Fruit fly (Drosophila melanogaster) whole organism, embryonic: ENCODE data around the gene CG18265.

Source experiments
- B-H2 ChIP-seq: fragments of 200-800 bp; sonication (Bioruptor generic); optimal IDR thresholded peaks from 2 replicates; lab custom pipeline; 2018; ENCODE audit warnings: missing biosample characterization, mild to moderate bottlenecking, missing genetic modification characterization
- CG1024 ChIP-seq: fragments of 200-800 bp; sonication (Bioruptor generic); IDR thresholded peaks from 2 replicates; pipeline ENCODE4 v1.3.6; 2022; ENCODE audit warnings: missing biosample characterization, missing genetic modification characterization
- CG10366 ChIP-seq: fragments of 200-800 bp; sonication (Bioruptor generic); IDR thresholded peaks from 2 replicates; pipeline ENCODE4 v1.3.6; 2022; ENCODE audit warnings: missing biosample characterization, missing genetic modification characterization
- CG10543 ChIP-seq: fragments of 200-800 bp; sonication (Bioruptor generic); optimal IDR thresholded peaks from 3 replicates; lab custom pipeline; 2017; ENCODE audit warnings: missing biosample characterization, mild to moderate bottlenecking, missing genetic modification characterization, moderate library complexity
- CG11696 ChIP-seq: fragments of 200-800 bp; sonication (Bioruptor generic); IDR thresholded peaks from 2 replicates; pipeline ENCODE4 v1.3.6; 2022; ENCODE audit warnings: missing biosample characterization, missing genetic modification characterization
- CG12659 ChIP-seq: fragments of 200-800 bp; sonication (Bioruptor generic); optimal IDR thresholded peaks from 3 replicates; lab custom pipeline; 2017; ENCODE audit warnings: mild to moderate bottlenecking, missing biosample characterization, missing genetic modification reagents, missing genetic modification characterization
- CG13624 ChIP-seq: fragments of 200-800 bp; sonication (Bioruptor generic); optimal IDR thresholded peaks from 2 replicates; lab custom pipeline; 2016; ENCODE audit warnings: missing biosample characterization, missing genetic modification characterization
- CG13894 ChIP-seq: fragments of 200-800 bp; sonication (Bioruptor generic); optimal IDR thresholded peaks from 3 replicates; lab custom pipeline; 2018; ENCODE audit warnings: missing biosample characterization, mild to moderate bottlenecking, missing genetic modification characterization, moderate library complexity
- CG14014 ChIP-seq: fragments of 200-800 bp; sonication (Bioruptor generic); IDR thresholded peaks from 2 replicates; pipeline ENCODE4 v1.3.6; 2022; ENCODE audit warnings: missing biosample characterization, missing genetic modification characterization
- CG14441 ChIP-seq: fragments of 200-800 bp; sonication (Bioruptor generic); IDR thresholded peaks from 2 replicates; pipeline ENCODE4 v1.3.6; 2022; ENCODE audit warnings: missing biosample characterization, missing genetic modification characterization
- CG14860 ChIP-seq: fragments of 200-800 bp; sonication (Bioruptor generic); IDR thresholded peaks from 3 replicates; pipeline ENCODE4 v1.3.6; 2022; ENCODE audit warnings: missing biosample characterization, missing genetic modification characterization; ENCODE audit not compliant: partially characterized antibody
- CG1603 ChIP-seq: fragments of 200-800 bp; sonication (Bioruptor generic); optimal IDR thresholded peaks from 2 replicates; lab custom pipeline; 2019; ENCODE audit warnings: missing biosample characterization, mild to moderate bottlenecking, missing genetic modification characterization, moderate library complexity
- CG1792 ChIP-seq: fragments of 200-800 bp; sonication (Bioruptor generic); optimal IDR thresholded peaks from 2 replicates; lab custom pipeline; 2016; ENCODE audit warnings: missing biosample characterization, missing genetic modification characterization
- CG18599 ChIP-seq: fragments of 200-800 bp; sonication (Bioruptor generic); optimal IDR thresholded peaks from 3 replicates; lab custom pipeline; 2017; ENCODE audit warnings: missing biosample characterization, missing genetic modification characterization, mild to moderate bottlenecking, moderate library complexity, missing genetic modification reagents
- CG3163 ChIP-seq: fragments of 200-800 bp; sonication (Bioruptor generic); optimal IDR thresholded peaks from 3 replicates; lab custom pipeline; 2016; ENCODE audit warnings: missing biosample characterization, missing genetic modification characterization
- CG4404 ChIP-seq: fragments of 200-800 bp; sonication (Bioruptor generic); IDR thresholded peaks from 2 replicates; pipeline ENCODE4 v1.3.6; 2022; ENCODE audit warnings: missing biosample characterization, missing genetic modification characterization
- CG5245 ChIP-seq: fragments of 200-800 bp; sonication (Bioruptor generic); optimal IDR thresholded peaks from 3 replicates; lab custom pipeline; 2016; ENCODE audit warnings: missing biosample characterization, missing genetic modification characterization
- CG6689 ChIP-seq: fragments of 200-800 bp; sonication (Bioruptor generic); IDR thresholded peaks from 2 replicates; pipeline ENCODE4 v1.3.6; 2022; ENCODE audit warnings: missing biosample characterization, missing genetic modification characterization
- CG7357 ChIP-seq: fragments of 200-800 bp; sonication (Bioruptor generic); IDR thresholded peaks from 3 replicates; pipeline ENCODE4 v1.3.6; 2022; ENCODE audit warnings: missing biosample characterization, missing genetic modification characterization
- CG8478 ChIP-seq: fragments of >200 bp; optimal IDR thresholded peaks from 2 replicates; lab custom pipeline; 2018
- CG9609 ChIP-seq: fragments of 200-800 bp; sonication (Bioruptor generic); optimal IDR thresholded peaks from 3 replicates; lab custom pipeline; 2016; ENCODE audit warnings: missing biosample characterization, missing genetic modification characterization
- D19B ChIP-seq: fragments of 200-800 bp; sonication (Bioruptor generic); optimal IDR thresholded peaks from 2 replicates; lab custom pipeline; 2017; ENCODE audit warnings: missing biosample characterization, mild to moderate bottlenecking, missing genetic modification characterization
- Dp ChIP-seq: fragments of 200-800 bp; sonication (Bioruptor generic); optimal IDR thresholded peaks from 2 replicates; lab custom pipeline; 2018; ENCODE audit warnings: missing biosample characterization, mild to moderate bottlenecking, missing genetic modification characterization, moderate library complexity
- Mad ChIP-seq: fragments of 200-800 bp; sonication (Bioruptor generic); optimal IDR thresholded peaks from 2 replicates; lab custom pipeline; 2016; ENCODE audit warnings: missing biosample characterization, missing genetic modification characterization
- ab ChIP-seq: fragments of 200-800 bp; sonication (Bioruptor generic); optimal IDR thresholded peaks from 2 replicates; lab custom pipeline; 2016; ENCODE audit warnings: missing biosample characterization, missing genetic modification characterization
- amos ChIP-seq: fragments of 200-800 bp; sonication (Bioruptor generic); IDR thresholded peaks from 2 replicates; pipeline ENCODE4 v1.3.6; 2022; ENCODE audit warnings: missing biosample characterization, missing genetic modification characterization; ENCODE audit not compliant: partially characterized antibody
- aop ChIP-seq: fragments of 200-800 bp; sonication (Bioruptor generic); IDR thresholded peaks from 2 replicates; pipeline ENCODE4 v1.3.6; 2022; ENCODE audit warnings: missing biosample characterization, missing genetic modification characterization
- bsh ChIP-seq, 2 experiments: fragments of 200-800 bp; sonication (Bioruptor generic); optimal IDR thresholded peaks; 2 replicates each; lab custom pipeline; 2017 to 2018; ENCODE audit warnings: mild to moderate bottlenecking in 2 of 2, missing biosample characterization in 2 of 2, missing genetic modification characterization in 2 of 2, moderate library complexity in 1 of 2
- crol ChIP-seq: fragments of 200-800 bp; sonication (Bioruptor generic); IDR thresholded peaks from 2 replicates; pipeline ENCODE4 v1.3.6; 2022; ENCODE audit warnings: missing biosample characterization, missing genetic modification characterization
- dysf ChIP-seq: fragments of 200-800 bp; sonication (Bioruptor generic); IDR thresholded peaks from 3 replicates; pipeline ENCODE4 v1.3.6; 2022; ENCODE audit warnings: missing biosample characterization, missing genetic modification characterization
- esg ChIP-seq: fragments of 200-800 bp; sonication (Bioruptor generic); conservative IDR thresholded peaks from 2 replicates; pipeline ENCODE4 v1.3.6; 2022; ENCODE audit warnings: missing biosample characterization, missing genetic modification characterization
- ewg ChIP-seq: fragments of 200-800 bp; sonication (Bioruptor generic); optimal IDR thresholded peaks from 3 replicates; lab custom pipeline; 2017; ENCODE audit warnings: mild to moderate bottlenecking, missing biosample characterization, missing genetic modification reagents, missing genetic modification characterization
- fd102C ChIP-seq: fragments of 200-800 bp; sonication (Bioruptor generic); optimal IDR thresholded peaks from 2 replicates; lab custom pipeline; 2018; ENCODE audit warnings: missing biosample characterization, mild to moderate bottlenecking, missing genetic modification characterization, moderate library complexity
- fu2 ChIP-seq: fragments of 200-800 bp; sonication (Bioruptor generic); optimal IDR thresholded peaks from 2 replicates; lab custom pipeline; 2016; ENCODE audit warnings: missing biosample characterization, missing genetic modification characterization
- gem ChIP-seq: fragments of 200-800 bp; sonication (Bioruptor generic); optimal IDR thresholded peaks from 2 replicates; lab custom pipeline; 2019; ENCODE audit warnings: missing biosample characterization, mild to moderate bottlenecking, missing genetic modification characterization, moderate library complexity
- ham ChIP-seq: fragments of 200-800 bp; sonication (Bioruptor generic); IDR thresholded peaks from 2 replicates; pipeline ENCODE4 v1.3.6; 2022; ENCODE audit warnings: missing biosample characterization, missing genetic modification characterization
- lab ChIP-seq: fragments of 200-800 bp; sonication (Bioruptor generic); optimal IDR thresholded peaks from 3 replicates; lab custom pipeline; 2017; ENCODE audit warnings: missing biosample characterization, missing genetic modification characterization, mild to moderate bottlenecking, moderate library complexity, missing genetic modification reagents
- lmd ChIP-seq: fragments of 200-800 bp; sonication (Bioruptor generic); IDR thresholded peaks from 2 replicates; pipeline ENCODE4 v1.3.6; 2022; ENCODE audit warnings: missing biosample characterization, missing genetic modification characterization
- odd ChIP-seq: fragments of 200-800 bp; sonication (Bioruptor generic); optimal IDR thresholded peaks from 2 replicates; lab custom pipeline; 2017; ENCODE audit warnings: missing biosample characterization, mild to moderate bottlenecking, missing genetic modification characterization
- onecut ChIP-seq: fragments of 200-800 bp; sonication (Bioruptor generic); IDR thresholded peaks from 2 replicates; pipeline ENCODE4 v1.3.6; 2022; ENCODE audit warnings: missing biosample characterization, missing genetic modification characterization
- psq ChIP-seq: fragments of 200-800 bp; sonication (Bioruptor generic); optimal IDR thresholded peaks from 2 replicates; lab custom pipeline; 2017; ENCODE audit warnings: missing biosample characterization, missing genetic modification characterization
- pum ChIP-seq: fragments of 200-800 bp; sonication (Bioruptor generic); optimal IDR thresholded peaks from 2 replicates; lab custom pipeline; 2016; ENCODE audit warnings: missing biosample characterization, missing genetic modification characterization
- ranshi ChIP-seq: fragments of 200-800 bp; sonication (Bioruptor generic); IDR thresholded peaks from 2 replicates; pipeline ENCODE4 v1.3.6; 2022; ENCODE audit warnings: missing biosample characterization, missing genetic modification characterization
- sens-2 ChIP-seq: fragments of 200-800 bp; sonication (Bioruptor generic); IDR thresholded peaks from 2 replicates; pipeline ENCODE4 v1.3.6; 2022; ENCODE audit warnings: missing biosample characterization, missing genetic modification characterization
- sug ChIP-seq: fragments of 200-800 bp; optimal IDR thresholded peaks from 2 replicates; lab custom pipeline; 2019; ENCODE audit warnings: missing biosample characterization, mild to moderate bottlenecking, missing genetic modification characterization, moderate library complexity
- tio ChIP-seq: fragments of 200-800 bp; sonication (Bioruptor generic); optimal IDR thresholded peaks from 2 replicates; lab custom pipeline; 2017; ENCODE audit warnings: missing biosample characterization, missing genetic modification characterization, inconsistent platforms

Gene CG18265

dm6 chr3L:17485280-17485792 lies 46.1 kb downstream of the CG18265 start (continued):
- no peak for TF ChIP-seq amos (GFP tag; lab: Robert Waterston, UW)
- peak; percentile 75 for TF ChIP-seq fd102C (GFP tag; lab: Kevin White, UChicago)
- TF ChIP-seq ewg (GFP tag; lab: Kevin White, UChicago), result peak; percentile 68
- peak; percentile 88 for TF ChIP-seq odd
- no peak for TF ChIP-seq CG11696
- peak; percentile 62 for TF ChIP-seq CG5245 (GFP tag; lab: Kevin White, UChicago)
- TF ChIP-seq lmd, result no peak
- TF ChIP-seq gem (tag; lab: Kevin White, UChicago), result peak; percentile 82
- TF ChIP-seq sug (tag; lab: Kevin White, UChicago), result peak; percentile 8
- TF ChIP-seq CG10543, result peak; percentile 55
- no peak for TF ChIP-seq CG9609 (GFP tag; lab: Kevin White, UChicago)
- TF ChIP-seq sens-2 (GFP tag; lab: Robert Waterston, UW), result peak; percentile 68; the same call in 1 of the 2 replicates
- no peak for TF ChIP-seq CG4404 (GFP tag; lab: Robert Waterston, UW)
- no peak for TF ChIP-seq CG13894 (tag; lab: Kevin White, UChicago)
- TF ChIP-seq CG14014 (GFP tag; lab: Robert Waterston, UW), result no peak
- TF ChIP-seq CG10366 (GFP tag; lab: Robert Waterston, UW), result peak; percentile 22; the same call in 1 of the 2 replicates
- no peak for TF ChIP-seq Dp (GFP tag; lab: Kevin White, UChicago)

dm6 chr3L:17486130-17486529 lies 46.9 kb downstream of the CG18265 start, which contains the start of gene CG6333:
CG6333 (minus strand) TSS chr3L:17486230.
- no peak for TF ChIP-seq fu2 (GFP tag; lab: Kevin White, UChicago)
- TF ChIP-seq B-H2, result no peak
- no peak for TF ChIP-seq esg (GFP tag; lab: Robert Waterston, UW)
- TF ChIP-seq lab (GFP tag; lab: Kevin White, UChicago), result no peak
- TF ChIP-seq CG12659 (GFP tag; lab: Kevin White, UChicago), result no peak
- no peak for TF ChIP-seq dysf
- no peak for TF ChIP-seq ranshi (GFP tag; lab: Robert Waterston, UW)
- TF ChIP-seq CG14860 (GFP tag; lab: Robert Waterston, UW), result no peak
- TF ChIP-seq psq (GFP tag; lab: Kevin White, UChicago), result no peak
- no peak for TF ChIP-seq CG18599 (GFP tag; lab: Kevin White, UChicago)

dm6 chr3L:17486794-17487726 lies 47.9 kb downstream of the CG18265 start, which contains the start of gene Oatp74D:
Oatp74D (plus strand) TSS chr3L:17487118.
- TF ChIP-seq CG7357 (GFP tag; lab: Robert Waterston, UW) (no peak), CG1603 (tag; lab: Kevin White, UChicago) (peak; percentile 39), crol (GFP tag; lab: Robert Waterston, UW) (peak; percentile 47; the same call in 1 of the 2 replicates), ham (GFP tag; lab: Robert Waterston, UW) (no peak), CG3163 (GFP tag; lab: Kevin White, UChicago) (peak; percentile 98), pum (GFP tag; lab: Kevin White, UChicago) (no peak), ab (no peak), onecut (GFP tag; lab: Robert Waterston, UW) (peak; percentile 22), aop (no peak), bsh (GFP tag; optimal IDR thresholded peaks at IDR 0.05; lab: Kevin White, UChicago) (peak in 1 of 2 experiments; percentile 34), Mad (GFP tag; lab: Kevin White, UChicago) (no peak), CG1024 (no peak), CG14441 (0 out of 2 replicates have a peak, but pooled peaks have one; percentile 11), CG1792 (GFP tag; lab: Kevin White, UChicago) (peak; percentile 65), odd (peak; percentile 61), CG13624 (GFP tag; lab: Kevin White, UChicago) (peak; percentile 76), CG6689 (no peak), D19B (GFP tag; lab: Kevin White, UChicago) (no peak), tio (GFP tag; lab: Kevin White, UChicago) (no peak), lab (GFP tag; lab: Kevin White, UChicago) (peak; percentile 72), CG8478 (no peak)
